Fruit fly (Drosophila melanogaster): ENCODE data around the gene CG10357.

CG10357 gene

dm6 chr3L:3632500-3633183 is 17.5 kb downstream of the CG10357 start (continued):
- peak; percentile 56 for TF ChIP-seq jing (GFP tag; optimal IDR thresholded peaks at IDR 0.05)
- peak; percentile 79; the same call in 1 of the 3 replicates for TF ChIP-seq jigr1 (GFP tag; IDR thresholded peaks at IDR 0.05)
- TF ChIP-seq CG32772 (GFP tag; IDR thresholded peaks at IDR 0.05) = peak; percentile 77
- TF ChIP-seq CG13775 (GFP tag; optimal IDR thresholded peaks at IDR 0.05) = peak; percentile 86
- peak; percentile 21 for TF ChIP-seq CG10654 (GFP tag; optimal IDR thresholded peaks at IDR 0.05)
- TF ChIP-seq pfk (GFP tag; optimal IDR thresholded peaks at IDR 0.05) = no peak
- TF ChIP-seq CG10959 (GFP tag; IDR thresholded peaks at IDR 0.05) = 0 out of 2 replicates have a peak, but pooled peaks have one; percentile 34
- peak; percentile 69 for TF ChIP-seq CG34376 (GFP tag; optimal IDR thresholded peaks at IDR 0.05)
- TF ChIP-seq esg (GFP tag; conservative IDR thresholded peaks at IDR 0.05) = peak; percentile 92
- TF ChIP-seq CG9876 (GFP tag; optimal IDR thresholded peaks at IDR 0.05) = no peak
- TF ChIP-seq CG4328 (GFP tag; optimal IDR thresholded peaks at IDR 0.05) = peak; percentile 55
- TF ChIP-seq grau (tag; optimal IDR thresholded peaks at IDR 0.05) = peak; percentile 88
- no peak for TF ChIP-seq Dad (GFP tag; optimal IDR thresholded peaks at IDR 0.05)
- no peak for TF ChIP-seq CG15073 (GFP tag; optimal IDR thresholded peaks at IDR 0.05)
- TF ChIP-seq CG14710 (tag; optimal IDR thresholded peaks at IDR 0.05) = peak; percentile 23
- peak; percentile 50 for TF ChIP-seq CG15601 (tag; optimal IDR thresholded peaks at IDR 0.05)
- no peak for TF ChIP-seq Dfd (GFP tag; optimal IDR thresholded peaks at IDR 0.05)
- peak; percentile 84 for TF ChIP-seq CG3281 (GFP tag; optimal IDR thresholded peaks at IDR 0.05)
- peak; percentile 93 for TF ChIP-seq seq (GFP tag; IDR thresholded peaks at IDR 0.05)
- peak in 1 of 2 experiments; percentile 90 for TF ChIP-seq Hr51 (GFP tag; optimal IDR thresholded peaks at IDR 0.05)
- TF ChIP-seq chinmo (GFP tag; IDR thresholded peaks at IDR 0.05; ENCODE audit: partially characterized antibody) = peak; percentile 53; the same call in 1 of the 4 replicates
- TF ChIP-seq MTF-1 (GFP tag; optimal IDR thresholded peaks at IDR 0.05; ENCODE audit: borderline replicate concordance) = no peak
- TF ChIP-seq Dbx (GFP tag; IDR thresholded peaks at IDR 0.05) = peak; percentile 90; the same call in 2 of the 3 replicates
- TF ChIP-seq TFAM (GFP tag; optimal IDR thresholded peaks at IDR 0.05) = no peak
- no peak for TF ChIP-seq Trl (optimal IDR thresholded peaks at IDR 0.05)
- TF ChIP-seq Trl (GFP tag; optimal IDR thresholded peaks at IDR 0.05) = no peak
- TF ChIP-seq run (tag; optimal IDR thresholded peaks at IDR 0.05) = peak; percentile 52
- TF ChIP-seq exex (tag; optimal IDR thresholded peaks at IDR 0.05) = peak; percentile 45
- peak; percentile 79 for TF ChIP-seq Chrac-16 (GFP tag; optimal IDR thresholded peaks at IDR 0.05)
- TF ChIP-seq CG3407 (GFP tag; optimal IDR thresholded peaks at IDR 0.05) = peak; percentile 48
- TF ChIP-seq CG32532 (GFP tag; IDR thresholded peaks at IDR 0.05) = peak; percentile 88
- peak; percentile 5 for TF ChIP-seq CG31388 (GFP tag; optimal IDR thresholded peaks at IDR 0.05)
- peak; percentile 9 for TF ChIP-seq CG1832 (GFP tag; optimal IDR thresholded peaks at IDR 0.05)
- TF ChIP-seq gem (tag; optimal IDR thresholded peaks at IDR 0.05) = peak; percentile 89
- TF ChIP-seq klu (GFP tag; IDR thresholded peaks at IDR 0.05) = peak; percentile 79; the same call in 1 of the 2 replicates
- no peak for TF ChIP-seq fu2 (GFP tag; optimal IDR thresholded peaks at IDR 0.05)
- TF ChIP-seq z (GFP tag; IDR thresholded peaks at IDR 0.05) = no peak
- no peak for TF ChIP-seq Dll (GFP tag; IDR thresholded peaks at IDR 0.05; ENCODE audit: partially characterized antibody)
- TF ChIP-seq dmrt99B (tag; optimal IDR thresholded peaks at IDR 0.05) = peak; percentile 89
- TF ChIP-seq CG8359 (GFP tag; optimal IDR thresholded peaks at IDR 0.05; ENCODE audit: borderline replicate concordance) = no peak
- TF ChIP-seq Abd-B (GFP tag; optimal IDR thresholded peaks at IDR 0.05) = peak; percentile 87
- TF ChIP-seq danr (GFP tag; IDR thresholded peaks at IDR 0.05) = peak; percentile 48
- TF ChIP-seq Bgb (GFP tag; IDR thresholded peaks at IDR 0.05; ENCODE audit: partially characterized antibody) = peak; percentile 17; the same call in 1 of the 2 replicates
- no peak for TF ChIP-seq CG1603 (tag; optimal IDR thresholded peaks at IDR 0.05)
- TF ChIP-seq ato (GFP tag; IDR thresholded peaks at IDR 0.05; ENCODE audit: partially characterized antibody) = no peak
- no peak for TF ChIP-seq CG17802 (tag; optimal IDR thresholded peaks at IDR 0.05)
- peak; percentile 95 for TF ChIP-seq CG9932 (GFP tag; IDR thresholded peaks at IDR 0.05)
- TF ChIP-seq ac (GFP tag; optimal IDR thresholded peaks at IDR 0.05) = no peak
- no peak for TF ChIP-seq CG18764 (GFP tag; optimal IDR thresholded peaks at IDR 0.05)

All from whole organism, embryonic.